Fruit fly (Drosophila melanogaster) whole organism: ENCODE measurements around the gene TfIIA-L.

Experiments used
- Dll ChIP-seq: fragments of >200 bp; optimal IDR thresholded peaks from 2 replicates; lab custom pipeline; 2017
- psq ChIP-seq: fragments of >200 bp; optimal IDR thresholded peaks from 2 replicates; lab custom pipeline; 2017

- TF ChIP-seq psq (lab: Kevin White, UChicago) (no peak), Dll (lab: Kevin White, UChicago) (no peak)
Measured at dm6 chr3R:27245401-27245757, 5.5 kb upstream of the TfIIA-L start.
